Fruit fly (Drosophila melanogaster) whole organism, embryonic: Measurements from ENCODE around the gene CG17816.

ENCODE experiments used
- Aef1 ChIP-seq: fragments of 200-800 bp; sonication (Bioruptor generic); IDR thresholded peaks from 3 replicates; pipeline ENCODE4 v1.3.6; 2022; ENCODE audit warnings: missing biosample characterization, missing genetic modification characterization
- Awh ChIP-seq: fragments of 200-800 bp; sonication (Bioruptor generic); IDR thresholded peaks from 2 replicates; pipeline ENCODE4, ENCODE4 v1.3.6; 2022; ENCODE audit warnings: missing biosample characterization, missing genetic modification characterization
- B-H2 ChIP-seq: fragments of 200-800 bp; sonication (Bioruptor generic); optimal IDR thresholded peaks from 2 replicates; lab custom pipeline; 2018; ENCODE audit warnings: missing biosample characterization, mild to moderate bottlenecking, missing genetic modification characterization
- BEAF-32 ChIP-seq: fragments of 200-800 bp; sonication (Bioruptor generic); optimal IDR thresholded peaks from 3 replicates; lab custom pipeline; 2017; ENCODE audit warnings: missing biosample characterization, missing genetic modification characterization, mild to moderate bottlenecking, moderate library complexity, missing genetic modification reagents
- Bteb2 ChIP-seq: fragments of 200-800 bp; sonication (Bioruptor generic); optimal IDR thresholded peaks from 2 replicates; lab custom pipeline; 2016; ENCODE audit warnings: missing biosample characterization, missing genetic modification characterization
- CG10431 ChIP-seq: fragments of 200-800 bp; sonication (Bioruptor generic); optimal IDR thresholded peaks from 3 replicates; lab custom pipeline; 2018; ENCODE audit warnings: missing biosample characterization, mild to moderate bottlenecking, missing genetic modification characterization
- CG11456 ChIP-seq: fragments of 200-800 bp; sonication (Bioruptor generic); IDR thresholded peaks from 3 replicates; pipeline ENCODE4 v1.3.6; 2022; ENCODE audit warnings: missing biosample characterization, missing genetic modification characterization
- CG16779 ChIP-seq: fragments of 200-800 bp; sonication (Bioruptor generic); IDR thresholded peaks from 2 replicates; pipeline ENCODE4 v1.3.6; 2022; ENCODE audit warnings: missing biosample characterization, missing genetic modification characterization
- CG16815 ChIP-seq: fragments of 200-800 bp; sonication (Bioruptor generic); optimal IDR thresholded peaks from 3 replicates; lab custom pipeline; 2017; ENCODE audit warnings: missing biosample characterization, mild to moderate bottlenecking, missing genetic modification characterization
- CG18011 ChIP-seq: fragments of 200-800 bp; sonication (Bioruptor generic); optimal IDR thresholded peaks from 2 replicates; lab custom pipeline; 2017; ENCODE audit warnings: missing biosample characterization, missing genetic modification characterization, mild to moderate bottlenecking, moderate library complexity, missing genotype
- CG1832 ChIP-seq: fragments of 200-800 bp; sonication (Bioruptor generic); optimal IDR thresholded peaks from 2 replicates; lab custom pipeline; 2017; ENCODE audit warnings: missing biosample characterization, mild to moderate bottlenecking, missing genetic modification characterization, inconsistent platforms
- CG32767 ChIP-seq: fragments of 200-800 bp; sonication (Bioruptor generic); IDR thresholded peaks from 2 replicates; pipeline ENCODE4 v1.3.6; 2022; ENCODE audit warnings: missing biosample characterization, missing genetic modification characterization
- CG4707 ChIP-seq: fragments of 200-800 bp; sonication (Bioruptor generic); optimal IDR thresholded peaks from 2 replicates; lab custom pipeline; 2018; ENCODE audit warnings: missing biosample characterization, mild to moderate bottlenecking, missing genetic modification characterization, moderate library complexity
- CG6254 ChIP-seq: fragments of 200-800 bp; sonication (Bioruptor generic); optimal IDR thresholded peaks from 3 replicates; lab custom pipeline; 2017; ENCODE audit warnings: mild to moderate bottlenecking, missing biosample characterization, missing genetic modification reagents, missing genetic modification characterization
- CG7357 ChIP-seq: fragments of 200-800 bp; sonication (Bioruptor generic); IDR thresholded peaks from 3 replicates; pipeline ENCODE4 v1.3.6; 2022; ENCODE audit warnings: missing biosample characterization, missing genetic modification characterization
- CG9797 ChIP-seq: fragments of 200-800 bp; sonication (Bioruptor generic); optimal IDR thresholded peaks from 3 replicates; lab custom pipeline; 2018; ENCODE audit warnings: missing biosample characterization, mild to moderate bottlenecking, missing genetic modification characterization
- CG9817 ChIP-seq: fragments of 200-800 bp; sonication (Bioruptor generic); optimal IDR thresholded peaks from 2 replicates; lab custom pipeline; 2018; ENCODE audit warnings: missing biosample characterization, mild to moderate bottlenecking, missing genetic modification characterization, moderate library complexity
- D ChIP-seq, 2 experiments: fragments of 200-800 bp in 1 of 2; fragments of >200 bp in 1 of 2; sonication (Bioruptor generic) in 1 of 2; optimal IDR thresholded peaks; 2 replicates in 1 of 2; 3 replicates in 1 of 2; lab custom pipeline; 2017; ENCODE audit warnings: mild to moderate bottlenecking in 1 of 2, missing biosample characterization in 1 of 2, missing genetic modification characterization in 1 of 2, missing genetic modification reagents in 1 of 2
- Eip74EF ChIP-seq, 2 experiments: fragments of 200-800 bp in 1 of 2; fragments of >200 bp in 1 of 2; sonication (Bioruptor generic) in 1 of 2; optimal IDR thresholded peaks; 2 replicates each; lab custom pipeline; 2017 to 2019; ENCODE audit warnings: missing biosample characterization in 2 of 2, missing genetic modification characterization in 2 of 2, mild to moderate bottlenecking in 1 of 2, moderate library complexity in 1 of 2
- Ets65A ChIP-seq: fragments of 200-800 bp; sonication (Bioruptor generic); peaks from one replicate; lab custom pipeline; 2016; ENCODE audit warnings: missing biosample characterization, missing genetic modification characterization
- MBD-R2 ChIP-seq: fragments of 200-800 bp; sonication (Bioruptor generic); IDR thresholded peaks from 2 replicates; pipeline ENCODE4 v1.3.6; 2022; ENCODE audit warnings: missing biosample characterization, missing genetic modification characterization
- Mrtf ChIP-seq: fragments of 200-800 bp; sonication (Bioruptor generic); IDR thresholded peaks from 3 replicates; pipeline ENCODE4 v1.3.6; 2022; ENCODE audit warnings: missing biosample characterization, missing genetic modification characterization
- Neu2 ChIP-seq: fragments of 200-800 bp; sonication (Bioruptor generic); optimal IDR thresholded peaks from 3 replicates; lab custom pipeline; 2016; ENCODE audit warnings: missing biosample characterization, missing genetic modification characterization, borderline replicate concordance
- Pdp1 ChIP-seq, 2 experiments: fragments of 200-800 bp; sonication (Bioruptor generic); optimal IDR thresholded peaks; 3 replicates each; lab custom pipeline; 2016; ENCODE audit warnings: missing biosample characterization in 2 of 2, missing genetic modification characterization in 2 of 2, mild to moderate bottlenecking in 1 of 2, moderate library complexity in 1 of 2
- Side ChIP-seq: fragments of 200-800 bp; sonication (Bioruptor generic); optimal IDR thresholded peaks from 2 replicates; lab custom pipeline; 2016; ENCODE audit warnings: missing biosample characterization, missing genetic modification characterization
- amos ChIP-seq: fragments of 200-800 bp; sonication (Bioruptor generic); IDR thresholded peaks from 2 replicates; pipeline ENCODE4 v1.3.6; 2022; ENCODE audit warnings: missing biosample characterization, missing genetic modification characterization; ENCODE audit not compliant: partially characterized antibody
- bab2 ChIP-seq: fragments of 200-800 bp; sonication (Bioruptor generic); optimal IDR thresholded peaks from 2 replicates; lab custom pipeline; 2016; ENCODE audit warnings: missing biosample characterization, missing genetic modification characterization
- cato ChIP-seq: fragments of 200-800 bp; sonication (Bioruptor generic); optimal IDR thresholded peaks from 2 replicates; lab custom pipeline; 2016; ENCODE audit warnings: missing biosample characterization, missing genetic modification characterization, borderline replicate concordance
- chm ChIP-seq: fragments of 200-800 bp; sonication (Bioruptor generic); IDR thresholded peaks from 2 replicates; pipeline ENCODE4 v1.3.6; 2022; ENCODE audit warnings: missing biosample characterization, missing genetic modification characterization
- corto ChIP-seq: fragments of 200-800 bp; sonication (Bioruptor generic); optimal IDR thresholded peaks from 2 replicates; lab custom pipeline; 2016; ENCODE audit warnings: missing biosample characterization, mild to moderate bottlenecking, missing genetic modification characterization, moderate library complexity
- crc ChIP-seq: fragments of 200-800 bp; sonication (Bioruptor generic); optimal IDR thresholded peaks from 2 replicates; lab custom pipeline; 2016; ENCODE audit warnings: missing biosample characterization, missing genetic modification characterization
- danr ChIP-seq: fragments of 200-800 bp; sonication (Bioruptor generic); IDR thresholded peaks from 2 replicates; pipeline ENCODE4 v1.3.6; 2022; ENCODE audit warnings: missing biosample characterization, missing genetic modification characterization
- dm ChIP-seq: fragments of 200-800 bp; sonication (Bioruptor generic); optimal IDR thresholded peaks from 3 replicates; lab custom pipeline; 2016; ENCODE audit warnings: missing biosample characterization, missing genetic modification characterization
- fd3F ChIP-seq: fragments of 200-800 bp; sonication (Bioruptor generic); optimal IDR thresholded peaks from 2 replicates; lab custom pipeline; 2018; ENCODE audit warnings: missing biosample characterization, mild to moderate bottlenecking, missing genetic modification characterization, moderate library complexity
- hb ChIP-seq: fragments of 200-800 bp; sonication (Bioruptor generic); IDR thresholded peaks from 3 replicates; pipeline ENCODE4 v1.3.6; 2022; ENCODE audit warnings: missing biosample characterization, missing genetic modification characterization; ENCODE audit not compliant: partially characterized antibody
- klu ChIP-seq: fragments of 200-800 bp; sonication (Bioruptor generic); IDR thresholded peaks from 2 replicates; pipeline ENCODE4 v1.3.6; 2022; ENCODE audit warnings: missing biosample characterization, missing genetic modification characterization
- maf-S ChIP-seq: fragments of 200-800 bp; sonication (Bioruptor generic); optimal IDR thresholded peaks from 2 replicates; lab custom pipeline; 2016; ENCODE audit warnings: missing biosample characterization, missing genetic modification characterization
- mld ChIP-seq: fragments of 200-800 bp; sonication (Bioruptor generic); IDR thresholded peaks from 3 replicates; pipeline ENCODE4 v1.3.6; 2022; ENCODE audit warnings: missing biosample characterization, missing genetic modification characterization; ENCODE audit not compliant: partially characterized antibody
- otp ChIP-seq: fragments of 200-800 bp; sonication (Bioruptor generic); IDR thresholded peaks from 3 replicates; pipeline ENCODE4, ENCODE4 v1.3.6; 2022; ENCODE audit warnings: missing biosample characterization, missing genetic modification characterization
- pan ChIP-seq, 4 experiments: fragments of >200 bp in 3 of 4; fragments of 200-800 bp in 1 of 4; sonication (Bioruptor generic) in 1 of 4; optimal IDR thresholded peaks in 3 of 4; IDR thresholded peaks in 1 of 4; 2 replicates each; pipeline versions ENCODE4 v1.3.6 to Lab custom; 2017 to 2022; ENCODE audit warnings: missing biosample characterization in 2 of 4, missing genetic modification characterization in 2 of 4, mixed read lengths in 1 of 4
- rib ChIP-seq: fragments of 200-800 bp; sonication (Bioruptor generic); IDR thresholded peaks from 2 replicates; pipeline ENCODE4 v1.3.6; 2022; ENCODE audit warnings: missing biosample characterization, missing genetic modification characterization
- ssp ChIP-seq: fragments of 200-800 bp; sonication (Bioruptor generic); IDR thresholded peaks from 2 replicates; pipeline ENCODE4 v1.3.6; 2022; ENCODE audit warnings: missing biosample characterization, missing genetic modification characterization
- sug ChIP-seq: fragments of 200-800 bp; optimal IDR thresholded peaks from 2 replicates; lab custom pipeline; 2019; ENCODE audit warnings: missing biosample characterization, mild to moderate bottlenecking, missing genetic modification characterization, moderate library complexity
- tap ChIP-seq: fragments of 200-800 bp; optimal IDR thresholded peaks from 3 replicates; lab custom pipeline; 2019; ENCODE audit warnings: missing biosample characterization, mild to moderate bottlenecking, missing genetic modification characterization, moderate library complexity
- tll ChIP-seq, 2 experiments: fragments of 200-800 bp in 1 of 2; fragments of >200 bp in 1 of 2; sonication (Bioruptor generic) in 1 of 2; optimal IDR thresholded peaks; 2 replicates each; lab custom pipeline; 2017 to 2019; ENCODE audit warnings: missing biosample characterization in 2 of 2, missing genetic modification characterization in 2 of 2, mild to moderate bottlenecking in 1 of 2, moderate library complexity in 1 of 2
- usp ChIP-seq: fragments of >200 bp; optimal IDR thresholded peaks from 2 replicates; lab custom pipeline; 2017; ENCODE audit warnings: missing biosample characterization, missing genetic modification characterization
- vfl ChIP-seq: fragments of 200-800 bp; sonication (Bioruptor generic); optimal IDR thresholded peaks from 2 replicates; lab custom pipeline; 2016; ENCODE audit warnings: missing biosample characterization, missing genetic modification characterization
- wek ChIP-seq: fragments of 200-800 bp; sonication (Bioruptor generic); optimal IDR thresholded peaks from 3 replicates; lab custom pipeline; 2018; ENCODE audit warnings: missing biosample characterization, mild to moderate bottlenecking, missing genetic modification characterization, moderate library complexity
- zen ChIP-seq: fragments of 200-800 bp; sonication (Bioruptor generic); optimal IDR thresholded peaks from 3 replicates; lab custom pipeline; 2018; ENCODE audit warnings: missing biosample characterization, mild to moderate bottlenecking, missing genetic modification characterization, moderate library complexity
- zfh2 ChIP-seq: fragments of 200-800 bp; sonication (Bioruptor generic); optimal IDR thresholded peaks from 2 replicates; lab custom pipeline; 2016; ENCODE audit warnings: missing biosample characterization, missing genetic modification characterization

Gene CG17816

dm6 chr3R:7913139-7913538, 26.6 kb upstream of the CG17816 start, which contains the start of gene Rfk (continued):
- TF ChIP-seq CG9797 (GFP tag; lab: Kevin White, UChicago): no peak
- TF ChIP-seq Ets65A (GFP tag; lab: Kevin White, UChicago): no peak
- no peak for TF ChIP-seq zfh2 (GFP tag; lab: Kevin White, UChicago)
- TF ChIP-seq CG7357: no peak
- TF ChIP-seq CG32767: no peak
- no peak for TF ChIP-seq CG16779 (GFP tag; lab: Robert Waterston, UW)
- no peak for TF ChIP-seq Aef1 (GFP tag; lab: Robert Waterston, UW)
- no peak for TF ChIP-seq danr (GFP tag; lab: Robert Waterston, UW)
- peak; percentile 9 for TF ChIP-seq CG9817 (tag; lab: Kevin White, UChicago)
- no peak for TF ChIP-seq wek (GFP tag; lab: Kevin White, UChicago)
- TF ChIP-seq D (optimal IDR thresholded peaks at IDR 0.05; lab: Kevin White, UChicago): no peak
- no peak for TF ChIP-seq D (GFP tag; optimal IDR thresholded peaks at IDR 0.05; lab: Kevin White, UChicago)
- TF ChIP-seq Side: no peak
- TF ChIP-seq Mrtf (GFP tag; lab: Robert Waterston, UW): no peak
- no peak for TF ChIP-seq CG18011 (GFP tag; lab: Kevin White, UChicago)
- TF ChIP-seq CG16815 (GFP tag; lab: Kevin White, UChicago): no peak
- TF ChIP-seq tap (tag; lab: Kevin White, UChicago): no peak
- no peak for TF ChIP-seq maf-S (GFP tag; lab: Kevin White, UChicago)
- no peak for TF ChIP-seq CG10431 (GFP tag; lab: Kevin White, UChicago)
- no peak for TF ChIP-seq chm (GFP tag; lab: Robert Waterston, UW)
- TF ChIP-seq Bteb2 (GFP tag; lab: Kevin White, UChicago): peak; percentile 36
- no peak for TF ChIP-seq CG1832 (GFP tag; lab: Kevin White, UChicago)
- peak; percentile 91 for TF ChIP-seq MBD-R2
- no peak for TF ChIP-seq usp (GFP tag; lab: Kevin White, UChicago)
- TF ChIP-seq vfl (GFP tag; lab: Kevin White, UChicago): no peak
- TF ChIP-seq otp: no peak
- no peak for TF ChIP-seq CG6254
- no peak for TF ChIP-seq crc (GFP tag; lab: Kevin White, UChicago)
- no peak for TF ChIP-seq tll (GFP tag; optimal IDR thresholded peaks at IDR 0.05; lab: Kevin White, UChicago)
- no peak for TF ChIP-seq B-H2
- TF ChIP-seq Eip74EF (GFP tag; optimal IDR thresholded peaks at IDR 0.05; lab: Kevin White, UChicago): no peak
- no peak for TF ChIP-seq cato (GFP tag; lab: Kevin White, UChicago)
- no peak for TF ChIP-seq hb (GFP tag; lab: Robert Waterston, UW)
- TF ChIP-seq pan (optimal IDR thresholded peaks at IDR 0.05; lab: Kevin White, UChicago): no peak
- no peak for TF ChIP-seq pan (GFP tag; optimal IDR thresholded peaks at IDR 0.05 in 1 of 2, IDR thresholded peaks at IDR 0.05 in 1 of 2)
- TF ChIP-seq rib: no peak
- no peak for TF ChIP-seq fd3F
- no peak for TF ChIP-seq klu (GFP tag; lab: Robert Waterston, UW)
- TF ChIP-seq Neu2 (GFP tag; lab: Kevin White, UChicago): no peak
- peak in 1 of 2 experiments; percentile 71 for TF ChIP-seq Pdp1 (GFP tag; optimal IDR thresholded peaks at IDR 0.05; lab: Kevin White, UChicago)
- TF ChIP-seq CG11456 (GFP tag; lab: Robert Waterston, UW): no peak
- no peak for TF ChIP-seq mld (GFP tag; lab: Robert Waterston, UW)
- TF ChIP-seq zen (tag; lab: Kevin White, UChicago): peak; percentile 53
- TF ChIP-seq dm: no peak
- TF ChIP-seq ssp: no peak
- no peak for TF ChIP-seq corto
- TF ChIP-seq BEAF-32 (GFP tag; lab: Kevin White, UChicago): peak; percentile 29
- no peak for TF ChIP-seq CG4707
- TF ChIP-seq amos (GFP tag; lab: Robert Waterston, UW): no peak
- TF ChIP-seq sug: peak; percentile 34
- TF ChIP-seq Awh (GFP tag; lab: Robert Waterston, UW): no peak
- no peak for TF ChIP-seq bab2 (GFP tag; lab: Kevin White, UChicago)
